Fruit fly (Drosophila melanogaster): Measurements from ENCODE around the gene CG5850.
A peak's percentile ranks its signal among the peaks of the same experiment; 100 is the strongest.

CG5850 gene

dm6 chr2L:10002408-10003358, 38.9 kb upstream of the CG5850 start, which contains the start of the genes CG31875 and SoYb:
Gene CG31875 (minus strand): TSS chr2L:10002736.
Gene SoYb (minus strand): TSS chr2L:10002736.
- no peak for TF ChIP-seq CrebA (GFP tag; optimal IDR thresholded peaks at IDR 0.05; ENCODE audit: borderline replicate concordance)
- no peak for TF ChIP-seq foxo (GFP tag; optimal IDR thresholded peaks at IDR 0.05)
- TF ChIP-seq Vsx2 (GFP tag; optimal IDR thresholded peaks at IDR 0.05; ENCODE audit: partially characterized antibody): no peak
- no peak for TF ChIP-seq tai (GFP tag; optimal IDR thresholded peaks at IDR 0.05)
- TF ChIP-seq Dif (GFP tag; optimal IDR thresholded peaks at IDR 0.05; ENCODE audit: partially characterized antibody): no peak
- TF ChIP-seq br (GFP tag; optimal IDR thresholded peaks at IDR 0.05): no peak
- no peak for TF ChIP-seq N (GFP tag; optimal IDR thresholded peaks at IDR 0.05)
- TF ChIP-seq rgr (GFP tag; optimal IDR thresholded peaks at IDR 0.05): no peak
- TF ChIP-seq Rel (GFP tag; optimal IDR thresholded peaks at IDR 0.05): no peak
- no peak for TF ChIP-seq Rel (tag; optimal IDR thresholded peaks at IDR 0.05)
- TF ChIP-seq brk (GFP tag; optimal IDR thresholded peaks at IDR 0.05): no peak

dm6 chr2L:9996553-9996952, 32.8 kb upstream of the CG5850 start:
- TF ChIP-seq Abd-B (GFP tag; optimal IDR thresholded peaks at IDR 0.05) (no peak), fru (GFP tag; optimal IDR thresholded peaks at IDR 0.05) (peak; percentile 10), Jra (GFP tag; optimal IDR thresholded peaks at IDR 0.05) (no peak), CrebA (GFP tag; optimal IDR thresholded peaks at IDR 0.05; ENCODE audit: borderline replicate concordance) (no peak), foxo (GFP tag; optimal IDR thresholded peaks at IDR 0.05) (peak in 1 of 2 experiments; percentile 18)

- TF ChIP-seq Dfd (GFP tag; optimal IDR thresholded peaks at IDR 0.05): peak; percentile 93
- no peak for TF ChIP-seq Dif (GFP tag; optimal IDR thresholded peaks at IDR 0.05; ENCODE audit: partially characterized antibody)
- no peak for TF ChIP-seq psq (GFP tag; optimal IDR thresholded peaks at IDR 0.05)
- no peak for TF ChIP-seq Vsx2 (GFP tag; optimal IDR thresholded peaks at IDR 0.05; ENCODE audit: partially characterized antibody)
Observed at dm6 chr2L:9994382-9994781, 30.6 kb upstream of the CG5850 start.

- TF ChIP-seq jim (GFP tag; optimal IDR thresholded peaks at IDR 0.05): no peak
- no peak for TF ChIP-seq Mio (GFP tag; optimal IDR thresholded peaks at IDR 0.05)
- TF ChIP-seq Abd-B (GFP tag; optimal IDR thresholded peaks at IDR 0.05): no peak
- TF ChIP-seq brk (GFP tag; optimal IDR thresholded peaks at IDR 0.05): no peak
- TF ChIP-seq ey (GFP tag; optimal IDR thresholded peaks at IDR 0.05): peak; percentile 18
- TF ChIP-seq CG9705 (GFP tag; optimal IDR thresholded peaks at IDR 0.05): no peak
- TF ChIP-seq Hnf4 (GFP tag; optimal IDR thresholded peaks at IDR 0.05): peak; percentile 38
- TF ChIP-seq fru (GFP tag; optimal IDR thresholded peaks at IDR 0.05): peak; percentile 53
- TF ChIP-seq lola (GFP tag; optimal IDR thresholded peaks at IDR 0.05): no peak
- peak; percentile 63 for TF ChIP-seq h (GFP tag; optimal IDR thresholded peaks at IDR 0.05)
- TF ChIP-seq CG32264 (GFP tag; optimal IDR thresholded peaks at IDR 0.05): no peak
- TF ChIP-seq Dif (GFP tag; optimal IDR thresholded peaks at IDR 0.05; ENCODE audit: partially characterized antibody): no peak
- no peak for TF ChIP-seq Rel (GFP tag; optimal IDR thresholded peaks at IDR 0.05)
- no peak for TF ChIP-seq Rel (tag; optimal IDR thresholded peaks at IDR 0.05)
- no peak for TF ChIP-seq sv (GFP tag; optimal IDR thresholded peaks at IDR 0.05)
- no peak for TF ChIP-seq Jra (GFP tag; optimal IDR thresholded peaks at IDR 0.05)
- TF ChIP-seq woc (GFP tag; optimal IDR thresholded peaks at IDR 0.05): peak; percentile 12
- TF ChIP-seq Dfd (GFP tag; optimal IDR thresholded peaks at IDR 0.05): no peak
- TF ChIP-seq foxo (GFP tag; optimal IDR thresholded peaks at IDR 0.05): peak in 1 of 2 experiments; percentile 64
- no peak for TF ChIP-seq dsf (GFP tag; optimal IDR thresholded peaks at IDR 0.05; ENCODE audit: borderline replicate concordance)
- TF ChIP-seq Vsx2 (GFP tag; optimal IDR thresholded peaks at IDR 0.05; ENCODE audit: partially characterized antibody): no peak
- TF ChIP-seq rgr (GFP tag; optimal IDR thresholded peaks at IDR 0.05): peak; percentile 46
- no peak for TF ChIP-seq Myc (optimal IDR thresholded peaks at IDR 0.05)
- TF ChIP-seq usp (GFP tag; optimal IDR thresholded peaks at IDR 0.05): no peak
- TF ChIP-seq Sp1 (GFP tag; optimal IDR thresholded peaks at IDR 0.05): peak; percentile 47
- TF ChIP-seq br (GFP tag; optimal IDR thresholded peaks at IDR 0.05): peak; percentile 13
- TF ChIP-seq sage (GFP tag; optimal IDR thresholded peaks at IDR 0.05): no peak
- no peak for TF ChIP-seq CrebA (GFP tag; optimal IDR thresholded peaks at IDR 0.05; ENCODE audit: borderline replicate concordance)
- no peak for TF ChIP-seq Hr83 (GFP tag; optimal IDR thresholded peaks at IDR 0.05; ENCODE audit: poor library complexity, severe bottlenecking)
- TF ChIP-seq dl (GFP tag; optimal IDR thresholded peaks at IDR 0.05; ENCODE audit: insufficient read depth in 1 of 2, partially characterized antibody in 2 of 2): no peak
- no peak for TF ChIP-seq tai (GFP tag; optimal IDR thresholded peaks at IDR 0.05)
- TF ChIP-seq OdsH (GFP tag; optimal IDR thresholded peaks at IDR 0.05): peak; percentile 47
- TF ChIP-seq psq (GFP tag; optimal IDR thresholded peaks at IDR 0.05): peak; percentile 30
- TF ChIP-seq HLH106 (tag; optimal IDR thresholded peaks at IDR 0.05): peak; percentile 29
- no peak for TF ChIP-seq Hr78 (GFP tag; optimal IDR thresholded peaks at IDR 0.05)
- TF ChIP-seq dmrt93B (GFP tag; optimal IDR thresholded peaks at IDR 0.05): no peak
- TF ChIP-seq N (GFP tag; optimal IDR thresholded peaks at IDR 0.05): no peak
- no peak for TF ChIP-seq GATAd (GFP tag; optimal IDR thresholded peaks at IDR 0.05)
Observed at dm6 chr2L:9989846-9990506, 26.2 kb upstream of the CG5850 start.
